Worm (Caenorhabditis elegans) whole organism, L1 larva: ENCODE data around the gene C16D9.4.

ENCODE experiments used
- blmp-1 ChIP-seq: fragments of 150-350 bp; optimal IDR thresholded peaks from 2 replicates; lab custom pipeline; 2014; ENCODE audit warnings: missing biosample characterization, missing genetic modification characterization
- ceh-63 ChIP-seq: fragments of 200-800 bp; sonication (Bioruptor generic); optimal IDR thresholded peaks from 2 replicates; lab custom pipeline; 2018; ENCODE audit warnings: mild to moderate bottlenecking, missing genetic modification characterization, missing compliant biosample characterization
- elt-3 ChIP-seq, 6 experiments: fragments of 150-350 bp in 1 of 6; sonication (generic microtip); optimal IDR thresholded peaks; 2 replicates each; lab custom pipeline; 2017 to 2018; ENCODE audit warnings: missing biosample characterization in 6 of 6, missing genetic modification characterization in 6 of 6, inconsistent platforms in 1 of 6
- lin-35 ChIP-seq, 2 experiments: fragments of 150-350 bp; optimal IDR thresholded peaks; 2 replicates each; lab custom pipeline; 2014; ENCODE audit warnings: missing biosample characterization in 2 of 2, missing genetic modification characterization in 2 of 2, missing genetic modification reagents in 2 of 2
- nhr-11 ChIP-seq: fragments of 150-350 bp; optimal IDR thresholded peaks from 2 replicates; lab custom pipeline; 2014; ENCODE audit warnings: missing biosample characterization, missing genetic modification characterization
- nhr-12 ChIP-seq: sonication (generic microtip); optimal IDR thresholded peaks from 2 replicates; lab custom pipeline; 2017; ENCODE audit warnings: missing biosample characterization, missing genetic modification characterization
- nhr-77 ChIP-seq: fragments of 150-350 bp; optimal IDR thresholded peaks from 2 replicates; lab custom pipeline; 2014; ENCODE audit warnings: missing biosample characterization, missing genetic modification characterization
- pax-3 ChIP-seq: fragments of 200-800 bp; sonication (Bioruptor generic); optimal IDR thresholded peaks from 2 replicates; lab custom pipeline; 2018; ENCODE audit warnings: mild to moderate bottlenecking, missing genetic modification characterization, moderate library complexity, missing compliant biosample characterization
- snpc-4 ChIP-seq: fragments of 150-350 bp; optimal IDR thresholded peaks from 2 replicates; lab custom pipeline; 2014; ENCODE audit warnings: missing biosample characterization, missing genetic modification characterization
- sox-4 ChIP-seq: sonication (generic microtip); optimal IDR thresholded peaks from 2 replicates; lab custom pipeline; 2016; ENCODE audit warnings: missing genetic modification characterization, missing compliant biosample characterization
- zag-1 ChIP-seq: fragments of 150-350 bp; optimal IDR thresholded peaks from 2 replicates; lab custom pipeline; 2014; ENCODE audit warnings: missing biosample characterization, missing genetic modification characterization
- ztf-4 ChIP-seq: fragments of 150-350 bp; optimal IDR thresholded peaks from 2 replicates; lab custom pipeline; 2014; ENCODE audit warnings: missing biosample characterization, missing genetic modification characterization

DNA sequence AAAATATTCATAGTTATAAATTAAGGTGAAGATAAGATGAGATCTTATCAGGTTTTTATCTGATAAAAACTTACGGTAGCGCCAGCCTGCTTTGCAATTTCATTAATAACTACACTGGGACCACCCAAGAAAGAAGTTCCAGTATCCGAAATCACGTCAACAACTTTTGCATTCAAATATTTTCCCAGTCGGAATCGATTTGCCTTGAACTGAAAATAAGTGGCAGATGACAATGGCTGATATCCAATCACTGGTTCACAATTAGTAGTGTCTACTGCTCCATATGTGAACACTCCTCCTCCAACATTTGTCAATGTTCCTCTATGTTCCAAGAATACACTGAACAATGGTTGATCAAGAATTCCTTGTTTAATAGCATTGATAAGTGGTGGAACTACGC lies 23.5 kb upstream of the C16D9.4 start, which contains the start of gene F21F8.5:
- no peak for TF ChIP-seq zag-1 (tag; lab: Kevin White, UChicago)
- no peak for TF ChIP-seq blmp-1 (tag; lab: Kevin White, UChicago)
- no peak for TF ChIP-seq sox-4
- no peak for TF ChIP-seq nhr-11 (tag; lab: Kevin White, UChicago)
- TF ChIP-seq lin-35 (GFP tag; optimal IDR thresholded peaks at IDR 0.05; lab: Kevin White, UChicago) = no peak
- TF ChIP-seq nhr-77 (tag; lab: Kevin White, UChicago) = no peak
- TF ChIP-seq nhr-12 = no peak
- no peak for TF ChIP-seq snpc-4 (tag; lab: Kevin White, UChicago)
- TF ChIP-seq pax-3 (tag; lab: Kevin White, UChicago) = no peak
- TF ChIP-seq elt-3 (tag; optimal IDR thresholded peaks at IDR 0.05; lab: Kevin White, UChicago) = no peak
- TF ChIP-seq ztf-4 (tag; lab: Kevin White, UChicago) = no peak
- TF ChIP-seq ceh-63 = no peak
